Worm (Caenorhabditis elegans) whole organism, mixed stage, embryonic: ENCODE measurements around the gene fbxb-78.
"Not testable (repeated sequence)": the region's sequence is repeated elsewhere in the genome, so short reads cannot be mapped to it uniquely, and the experiment has no call there.

ENCODE experiments used
- M03D4.4 ChIP-seq: sonication (generic microtip); optimal IDR thresholded peaks from 2 replicates; lab custom pipeline; 2017; ENCODE audit warnings: mild to moderate bottlenecking, missing genetic modification characterization, missing compliant biosample characterization
- blmp-1 ChIP-seq: fragments of 150-350 bp; optimal IDR thresholded peaks from 2 replicates; lab custom pipeline; 2014; ENCODE audit warnings: missing biosample characterization, missing genetic modification characterization
- ceh-39 ChIP-seq: fragments of 150-350 bp; optimal IDR thresholded peaks from 2 replicates; lab custom pipeline; 2014; ENCODE audit warnings: missing biosample characterization, missing genetic modification characterization
- ceh-43 ChIP-seq: fragments of 200-800 bp; sonication (Bioruptor generic); optimal IDR thresholded peaks from 2 replicates; lab custom pipeline; 2018; ENCODE audit warnings: mild to moderate bottlenecking, missing genetic modification characterization, moderate library complexity, missing compliant biosample characterization
- ceh-83 ChIP-seq: fragments of 200-800 bp; sonication (Bioruptor generic); optimal IDR thresholded peaks from 2 replicates; lab custom pipeline; 2018; ENCODE audit warnings: mild to moderate bottlenecking, missing genetic modification characterization, missing compliant biosample characterization
- ces-1 ChIP-seq: fragments of 150-350 bp; optimal IDR thresholded peaks from 2 replicates; lab custom pipeline; 2014; ENCODE audit warnings: missing biosample characterization, missing genetic modification reagents, missing genetic modification characterization
- cnd-1 ChIP-seq: fragments of 200-800 bp; sonication (Bioruptor generic); optimal IDR thresholded peaks from 2 replicates; lab custom pipeline; 2018; ENCODE audit warnings: mild to moderate bottlenecking, missing genetic modification characterization, missing compliant biosample characterization
- drap-1 ChIP-seq: fragments of 200-800 bp; sonication (Bioruptor generic); optimal IDR thresholded peaks from 3 replicates; lab custom pipeline; 2018; ENCODE audit warnings: mild to moderate bottlenecking, missing genetic modification characterization, missing compliant biosample characterization
- elt-3 ChIP-seq: fragments of 150-350 bp; optimal IDR thresholded peaks from 2 replicates; lab custom pipeline; 2014; ENCODE audit warnings: missing biosample characterization, missing genetic modification characterization
- lin-13 ChIP-seq: fragments of 150-350 bp; optimal IDR thresholded peaks from 2 replicates; lab custom pipeline; 2014; ENCODE audit warnings: missing biosample characterization, missing genetic modification characterization
- lsy-2 ChIP-seq: fragments of 150-350 bp; optimal IDR thresholded peaks from 2 replicates; lab custom pipeline; 2014; ENCODE audit warnings: missing biosample characterization, missing genetic modification characterization
- mep-1 ChIP-seq: fragments of 150-350 bp; optimal IDR thresholded peaks from 2 replicates; lab custom pipeline; 2017; ENCODE audit warnings: missing biosample characterization, missing genetic modification reagents, missing genetic modification characterization, inconsistent platforms
- mls-2 ChIP-seq: sonication (generic microtip); optimal IDR thresholded peaks from 2 replicates; lab custom pipeline; 2016; ENCODE audit warnings: mild to moderate bottlenecking, missing genetic modification characterization, moderate library complexity, missing compliant biosample characterization
- nhr-12 ChIP-seq: fragments of 150-350 bp; optimal IDR thresholded peaks from 2 replicates; lab custom pipeline; 2014; ENCODE audit warnings: missing biosample characterization, missing genetic modification characterization
- nhr-2 ChIP-seq: fragments of 150-350 bp; optimal IDR thresholded peaks from 2 replicates; lab custom pipeline; 2014; ENCODE audit warnings: missing biosample characterization, missing genetic modification characterization
- nhr-237 ChIP-seq: fragments of 150-350 bp; optimal IDR thresholded peaks from 2 replicates; lab custom pipeline; 2014; ENCODE audit warnings: missing biosample characterization, missing genetic modification characterization
- nhr-28 ChIP-seq: fragments of 150-350 bp; optimal IDR thresholded peaks from 2 replicates; lab custom pipeline; 2014; ENCODE audit warnings: missing biosample characterization, missing genetic modification characterization
- nhr-76 ChIP-seq: sonication (generic microtip); optimal IDR thresholded peaks from 2 replicates; lab custom pipeline; 2017; ENCODE audit warnings: missing biosample characterization, missing genetic modification characterization
- sptf-1 ChIP-seq: sonication (generic microtip); optimal IDR thresholded peaks from 2 replicates; lab custom pipeline; 2017; ENCODE audit warnings: mild to moderate bottlenecking, missing genetic modification characterization, moderate library complexity, missing compliant biosample characterization
- tbx-8 ChIP-seq: fragments of 200-800 bp; sonication (Bioruptor generic); optimal IDR thresholded peaks from 2 replicates; lab custom pipeline; 2018; ENCODE audit warnings: mild to moderate bottlenecking, missing genetic modification characterization, moderate library complexity, missing compliant biosample characterization
- unc-120 ChIP-seq: sonication (generic microtip); optimal IDR thresholded peaks from 2 replicates; lab custom pipeline; 2017; ENCODE audit warnings: missing genetic modification characterization, missing compliant biosample characterization; ENCODE audit not compliant: poor library complexity, severe bottlenecking
- unc-62 ChIP-seq: fragments of 150-350 bp; optimal IDR thresholded peaks from 2 replicates; lab custom pipeline; 2014; ENCODE audit warnings: missing biosample characterization, missing genetic modification reagents, missing genetic modification characterization
- zip-8 ChIP-seq: fragments of 150-350 bp; optimal IDR thresholded peaks from 2 replicates; lab custom pipeline; 2014; ENCODE audit warnings: missing biosample characterization, missing genetic modification characterization

Gene fbxb-78

DNA sequence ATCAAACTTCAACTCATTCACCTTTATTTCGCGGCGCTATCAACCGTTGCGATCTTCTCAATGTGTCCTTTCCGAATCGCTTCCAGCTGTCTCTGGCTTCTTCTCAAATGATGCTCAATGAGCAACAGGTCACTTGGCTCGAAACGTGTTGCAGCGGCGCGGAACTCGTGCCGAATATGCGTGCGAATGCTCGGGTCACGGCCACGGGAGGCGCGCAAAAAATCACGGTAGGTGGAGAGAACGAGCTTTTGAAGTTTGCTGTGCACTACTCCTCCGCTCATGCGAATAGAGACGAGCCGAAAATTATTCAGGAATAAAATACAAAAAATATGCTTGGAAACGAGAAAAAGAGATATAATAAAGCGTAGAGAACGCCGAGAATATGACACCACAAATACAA is 26.9 kb upstream of the fbxb-78 start, which contains the start of gene cif-1:
Gene cif-1 (minus strand): TSS at position 297 of the 400 bp plus-strand sequence.
- TF ChIP-seq lsy-2 (tag; lab: Kevin White, UChicago), result no peak
- no peak for TF ChIP-seq nhr-12 (tag; lab: Kevin White, UChicago)
- TF ChIP-seq M03D4.4 (tag; lab: Kevin White, UChicago), result no peak
- TF ChIP-seq nhr-76 (tag; lab: Kevin White, UChicago), result no peak
- TF ChIP-seq zip-8 (tag; lab: Kevin White, UChicago), result no peak
- no peak for TF ChIP-seq nhr-28 (tag; lab: Kevin White, UChicago)
- TF ChIP-seq nhr-2, result no peak
- TF ChIP-seq mls-2 (tag; lab: Kevin White, UChicago), result no peak
- TF ChIP-seq blmp-1 (tag; lab: Kevin White, UChicago), result no peak
- no peak for TF ChIP-seq elt-3 (tag; lab: Kevin White, UChicago)
- TF ChIP-seq tbx-8 (GFP tag; lab: Kevin White, UChicago), result no peak
- TF ChIP-seq mep-1 (tag; lab: Kevin White, UChicago), result no peak
- no peak for TF ChIP-seq ceh-39 (tag; lab: Kevin White, UChicago)
- TF ChIP-seq cnd-1 (tag; lab: Kevin White, UChicago), result no peak

DNA sequence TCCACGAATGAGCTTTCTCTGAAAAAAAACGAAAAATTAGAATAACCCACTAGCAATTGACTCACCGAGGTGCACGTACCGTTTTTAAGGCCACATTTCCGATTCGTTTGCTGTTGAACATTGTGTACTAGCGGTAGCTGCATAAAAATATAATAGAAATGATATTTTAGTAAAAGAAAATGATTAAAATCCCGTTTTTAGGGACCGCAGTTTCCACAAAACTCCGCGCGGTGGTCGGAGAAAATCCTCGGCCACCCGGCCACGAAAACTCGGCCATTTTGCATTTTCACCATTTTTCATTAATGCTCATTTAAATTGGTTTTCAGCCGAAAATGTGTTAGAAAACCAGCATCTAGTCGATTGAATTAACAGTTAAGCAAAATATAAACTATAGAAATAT is 25.0 kb upstream of the fbxb-78 start, which contains the start of gene yars-2:
Gene yars-2 (minus strand): TSS at position 249 of the 400 bp plus-strand sequence.
- TF ChIP-seq mep-1 (tag; lab: Kevin White, UChicago) (no peak), ces-1 (GFP tag; lab: Kevin White, UChicago) (peak; percentile 5)

DNA sequence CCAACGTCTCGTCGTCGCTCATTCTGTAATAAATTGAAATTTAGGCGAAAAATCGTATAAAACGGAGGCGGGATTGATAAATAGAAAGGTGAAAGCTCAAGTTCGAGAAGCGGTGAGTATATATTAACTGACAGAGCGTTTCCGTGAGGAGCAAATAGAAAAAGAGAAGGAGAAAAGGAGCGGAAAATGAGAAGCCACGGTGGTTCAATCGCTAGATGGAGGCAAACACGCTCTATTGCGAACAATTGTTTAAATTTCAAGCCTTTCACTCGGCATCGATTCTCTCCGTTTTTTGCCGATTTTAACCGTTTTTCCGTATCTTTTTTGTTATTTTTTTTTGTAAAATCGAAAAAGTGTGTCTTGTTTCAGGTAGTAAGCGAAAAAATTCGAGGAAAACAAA is 21.6 kb upstream of the fbxb-78 start, which contains the start of gene miro-1:
Gene miro-1 (minus strand): TSS at position 23 of the 400 bp plus-strand sequence.
- not testable (repeated sequence) for TF ChIP-seq nhr-76 (tag; lab: Kevin White, UChicago); unc-62 (GFP tag; lab: Kevin White, UChicago); sptf-1

- peak; percentile 61 for TF ChIP-seq lsy-2 (tag; lab: Kevin White, UChicago)
- TF ChIP-seq, all 35 proteins: peak for 1; not testable (repeated sequence) for 34
Measured at ce11 chrIV:4720522-4720921, 16.8 kb upstream of the fbxb-78 start.

- TF ChIP-seq nhr-2 (no peak), unc-120 (tag; lab: Kevin White, UChicago) (no peak), mls-2 (tag; lab: Kevin White, UChicago) (no peak), tbx-8 (GFP tag; lab: Kevin White, UChicago) (no peak), lin-13 (tag; lab: Kevin White, UChicago) (no peak), zip-8 (tag; lab: Kevin White, UChicago) (no peak), ceh-39 (tag; lab: Kevin White, UChicago) (no peak), ceh-43 (GFP tag; lab: Kevin White, UChicago) (no peak)
Measured at ce11 chrIV:4723687-4724086, 13.7 kb upstream of the fbxb-78 start.

- TF ChIP-seq nhr-12 (tag; lab: Kevin White, UChicago) (no peak), nhr-237 (tag; lab: Kevin White, UChicago) (no peak), tbx-8 (GFP tag; lab: Kevin White, UChicago) (no peak), zip-8 (tag; lab: Kevin White, UChicago) (no peak), blmp-1 (tag; lab: Kevin White, UChicago) (no peak), ceh-83 (no peak), elt-3 (tag; lab: Kevin White, UChicago) (no peak), lsy-2 (tag; lab: Kevin White, UChicago) (no peak), drap-1 (GFP tag; lab: Kevin White, UChicago) (no peak)
Measured at ce11 chrIV:4724562-4724961, 12.8 kb upstream of the fbxb-78 start, which contains the start of gene K08F11.1. Gene K08F11.1 (plus strand): TSS chrIV:4724862.

DNA sequence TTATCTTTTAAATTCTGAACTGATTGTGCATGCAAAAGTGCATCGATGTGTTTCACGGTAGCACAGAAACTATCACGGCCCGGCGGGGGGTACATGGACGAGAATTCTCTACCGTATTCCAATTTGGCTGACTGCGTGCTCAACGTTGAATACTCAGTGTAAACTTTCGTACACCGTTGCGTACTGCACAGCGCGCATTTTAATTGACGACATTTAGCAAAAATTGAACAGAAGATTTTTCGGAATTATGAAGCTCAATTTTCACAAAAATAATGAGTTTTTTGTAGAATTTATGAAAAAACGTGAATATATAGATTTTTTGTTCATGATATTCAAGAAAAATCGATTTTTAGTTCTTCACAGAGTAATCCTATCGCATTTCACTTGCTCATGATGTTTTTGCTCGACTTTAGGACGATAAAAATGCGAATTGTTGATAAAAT is 11.9 kb upstream of the fbxb-78 start:
- TF ChIP-seq unc-120 (tag; lab: Kevin White, UChicago), result peak; percentile 5
- TF ChIP-seq cnd-1 (tag; lab: Kevin White, UChicago), result peak; percentile 12
- TF ChIP-seq ces-1 (GFP tag; lab: Kevin White, UChicago), result peak; percentile 48
- TF ChIP-seq sptf-1, result peak; percentile 44
- TF ChIP-seq lsy-2 (tag; lab: Kevin White, UChicago), result peak; percentile 94
- TF ChIP-seq nhr-237 (tag; lab: Kevin White, UChicago), result peak; percentile 77
- peak; percentile 2 for TF ChIP-seq mep-1 (tag; lab: Kevin White, UChicago)
- peak; percentile 21 for TF ChIP-seq M03D4.4 (tag; lab: Kevin White, UChicago)
